In genomic region chrX:3838648-3839047, dm6 we compare ENCODE assay signal across 2 fruit fly cellular contexts.
TF ChIP-seq lines count a peak whose summit lies in the region.

No protein-coding gene starts in this region.

TF ChIP-seq in whole organism, embryonic, 481 proteins besides CTCF, POLR2A, EP300 and RAD21 (continued from another document and continues in another):
- TF ChIP-seq CkIIα-i1 (GFP tag; IDR thresholded peaks at IDR 0.05; lab: Robert Waterston, UW) (no peak), Mad (GFP tag; optimal IDR thresholded peaks at IDR 0.05; lab: Kevin White, UChicago) (peak; percentile 68), CG8924 (tag; optimal IDR thresholded peaks at IDR 0.05; lab: Kevin White, UChicago) (peak; percentile 76), dimm (GFP tag; IDR thresholded peaks at IDR 0.05; lab: Robert Waterston, UW) (no peak), Mrtf (GFP tag; IDR thresholded peaks at IDR 0.05; lab: Robert Waterston, UW) (peak; percentile 76; the same call in 2 of the 3 replicates), CG7963 (GFP tag; IDR thresholded peaks at IDR 0.05; lab: Robert Waterston, UW; ENCODE audit: partially characterized antibody) (no peak), zen (tag; optimal IDR thresholded peaks at IDR 0.05; lab: Kevin White, UChicago) (peak; percentile 65), CG12942 (GFP tag; optimal IDR thresholded peaks at IDR 0.05; lab: Kevin White, UChicago) (peak; percentile 40), pfk (GFP tag; optimal IDR thresholded peaks at IDR 0.05; lab: Kevin White, UChicago) (no peak), CG1832 (GFP tag; optimal IDR thresholded peaks at IDR 0.05; lab: Kevin White, UChicago) (no peak), CG8281 (tag; optimal IDR thresholded peaks at IDR 0.05; lab: Kevin White, UChicago) (peak; percentile 50), CG17802 (tag; optimal IDR thresholded peaks at IDR 0.05; lab: Kevin White, UChicago) (peak; percentile 48), CG10431 (GFP tag; optimal IDR thresholded peaks at IDR 0.05; lab: Kevin White, UChicago) (peak; percentile 41), CG10321 (GFP tag; IDR thresholded peaks at IDR 0.05; lab: Robert Waterston, UW) (peak; percentile 17; the same call in 1 of the 2 replicates), CG9215 (GFP tag; IDR thresholded peaks at IDR 0.05; lab: Robert Waterston, UW) (peak; percentile 66), CG6254 (GFP tag; optimal IDR thresholded peaks at IDR 0.05; lab: Kevin White, UChicago) (peak; percentile 48), Optix (GFP tag; IDR thresholded peaks at IDR 0.05; lab: Robert Waterston, UW) (peak; percentile 80), CG11723 (GFP tag; optimal IDR thresholded peaks at IDR 0.05; lab: Kevin White, UChicago) (peak; percentile 75), Ravus (GFP tag; IDR thresholded peaks at IDR 0.05; lab: Robert Waterston, UW) (peak; percentile 6; the same call in 1 of the 2 replicates), z (GFP tag; IDR thresholded peaks at IDR 0.05; lab: Robert Waterston, UW) (no peak), CG9727 (GFP tag; optimal IDR thresholded peaks at IDR 0.05; lab: Kevin White, UChicago) (peak; percentile 79), NFAT (GFP tag; IDR thresholded peaks at IDR 0.05; lab: Robert Waterston, UW) (peak; percentile 85), CG16813 (GFP tag; IDR thresholded peaks at IDR 0.05; lab: Robert Waterston, UW; ENCODE audit: partially characterized antibody) (no peak), mirr (GFP tag; optimal IDR thresholded peaks at IDR 0.05; lab: Kevin White, UChicago) (peak; percentile 57), Asciz (GFP tag; optimal IDR thresholded peaks at IDR 0.05; lab: Kevin White, UChicago) (peak; percentile 78), slbo (GFP tag; IDR thresholded peaks at IDR 0.05; lab: Robert Waterston, UW) (peak; percentile 81), Sry-β (GFP tag; optimal IDR thresholded peaks at IDR 0.05; lab: Kevin White, UChicago) (peak; percentile 4), disco-r (GFP tag; optimal IDR thresholded peaks at IDR 0.05; lab: Kevin White, UChicago) (peak; percentile 68), insv (GFP tag; optimal IDR thresholded peaks at IDR 0.05; lab: Kevin White, UChicago) (no peak), luna (GFP tag; optimal IDR thresholded peaks at IDR 0.05; lab: Kevin White, UChicago) (no peak), CG11456 (GFP tag; IDR thresholded peaks at IDR 0.05; lab: Robert Waterston, UW) (peak; percentile 78), cas (GFP tag; IDR thresholded peaks at IDR 0.05; lab: Robert Waterston, UW) (peak; percentile 52; the same call in 1 of the 2 replicates), pan (optimal IDR thresholded peaks at IDR 0.05; lab: Kevin White, UChicago) (no peak), pan (GFP tag; optimal IDR thresholded peaks at IDR 0.05 in 1 of 2, IDR thresholded peaks at IDR 0.05 in 1 of 2) (peak in 1 of 2 experiments; percentile 80), CG30403 (GFP tag; optimal IDR thresholded peaks at IDR 0.05; lab: Kevin White, UChicago) (peak; percentile 79), Fer2 (tag; optimal IDR thresholded peaks at IDR 0.05; lab: Kevin White, UChicago) (peak; percentile 60), B-H1 (GFP tag; IDR thresholded peaks at IDR 0.05; lab: Robert Waterston, UW) (peak; percentile 63), unc-4 (GFP tag; IDR thresholded peaks at IDR 0.05; lab: Robert Waterston, UW; ENCODE audit: partially characterized antibody) (no peak), stwl (tag; optimal IDR thresholded peaks at IDR 0.05; lab: Kevin White, UChicago) (no peak), CG33557 (GFP tag; optimal IDR thresholded peaks at IDR 0.05; lab: Kevin White, UChicago) (peak; percentile 49), lbe (GFP tag; optimal IDR thresholded peaks at IDR 0.05; lab: Kevin White, UChicago) (no peak), ab (GFP tag; optimal IDR thresholded peaks at IDR 0.05; lab: Kevin White, UChicago) (peak; percentile 48), CG18262 (tag; optimal IDR thresholded peaks at IDR 0.05; lab: Kevin White, UChicago) (peak; percentile 78), CG3281 (GFP tag; optimal IDR thresholded peaks at IDR 0.05; lab: Kevin White, UChicago) (peak; percentile 76), CG6683 (GFP tag; optimal IDR thresholded peaks at IDR 0.05; lab: Kevin White, UChicago) (peak; percentile 49), CG31388 (GFP tag; optimal IDR thresholded peaks at IDR 0.05; lab: Kevin White, UChicago) (no peak), Dek (tag; optimal IDR thresholded peaks at IDR 0.05; lab: Kevin White, UChicago) (peak; percentile 77), CG2116 (GFP tag; optimal IDR thresholded peaks at IDR 0.05; lab: Kevin White, UChicago) (no peak), CG11398 (GFP tag; optimal IDR thresholded peaks at IDR 0.05; lab: Kevin White, UChicago) (peak; percentile 70), ara (GFP tag; IDR thresholded peaks at IDR 0.05; lab: Robert Waterston, UW) (peak; percentile 77), kni (GFP tag; optimal IDR thresholded peaks at IDR 0.05; lab: Kevin White, UChicago) (peak; percentile 33), Max (GFP tag; optimal IDR thresholded peaks at IDR 0.05; lab: Kevin White, UChicago) (peak; percentile 66), gcm2 (GFP tag; optimal IDR thresholded peaks at IDR 0.05; lab: Kevin White, UChicago) (peak; percentile 55), CG8388 (GFP tag; optimal IDR thresholded peaks at IDR 0.05; lab: Kevin White, UChicago) (peak; percentile 67), dm (GFP tag; optimal IDR thresholded peaks at IDR 0.05; lab: Kevin White, UChicago) (peak; percentile 58), Kr (GFP tag; optimal IDR thresholded peaks at IDR 0.05; lab: Kevin White, UChicago) (no peak), trh (GFP tag; optimal IDR thresholded peaks at IDR 0.05; lab: Kevin White, UChicago) (peak; percentile 28), MTF-1 (GFP tag; optimal IDR thresholded peaks at IDR 0.05; lab: Kevin White, UChicago; ENCODE audit: borderline replicate concordance) (peak; percentile 75), stc (GFP tag; IDR thresholded peaks at IDR 0.05; lab: Robert Waterston, UW) (peak; percentile 79), Scr (GFP tag; IDR thresholded peaks at IDR 0.05; lab: Robert Waterston, UW; ENCODE audit: partially characterized antibody) (no peak), ATbp (GFP tag; optimal IDR thresholded peaks at IDR 0.05; lab: Kevin White, UChicago) (peak; percentile 77), CG3838 (GFP tag; optimal IDR thresholded peaks at IDR 0.05; lab: Kevin White, UChicago) (peak; percentile 37), CG6689 (GFP tag; IDR thresholded peaks at IDR 0.05; lab: Robert Waterston, UW) (peak; percentile 70), prd (optimal IDR thresholded peaks at IDR 0.05; lab: Kevin White, UChicago) (no peak), prd (GFP tag; IDR thresholded peaks at IDR 0.05; lab: Robert Waterston, UW) (peak; percentile 78)

TF ChIP-seq in whole organism, prepupa, 60 proteins besides CTCF, POLR2A, EP300 and RAD21 (continued from another document):
- TF ChIP-seq pdm3 (GFP tag; optimal IDR thresholded peaks at IDR 0.05; lab: Kevin White, UChicago), result peak; percentile 51
- TF ChIP-seq CG6792 (GFP tag; optimal IDR thresholded peaks at IDR 0.05; lab: Kevin White, UChicago), result peak; percentile 48
- TF ChIP-seq Sox102F (GFP tag; optimal IDR thresholded peaks at IDR 0.05; lab: Kevin White, UChicago), result peak; percentile 24
- peak; percentile 38 for TF ChIP-seq CG11762 (GFP tag; optimal IDR thresholded peaks at IDR 0.05; lab: Kevin White, UChicago; ENCODE audit: insufficient read depth)
- no peak for TF ChIP-seq Hr38 (GFP tag; optimal IDR thresholded peaks at IDR 0.05; lab: Kevin White, UChicago)
- peak; percentile 16 to 24 for TF ChIP-seq ss (GFP tag; optimal IDR thresholded peaks at IDR 0.05; lab: Kevin White, UChicago)
- peak; percentile 52 for TF ChIP-seq dac (GFP tag; optimal IDR thresholded peaks at IDR 0.05; lab: Kevin White, UChicago)
- TF ChIP-seq CG9139 (GFP tag; optimal IDR thresholded peaks at IDR 0.05; lab: Kevin White, UChicago), result no peak
- TF ChIP-seq CG8319 (GFP tag; optimal IDR thresholded peaks at IDR 0.05; lab: Kevin White, UChicago), result no peak
- TF ChIP-seq net (GFP tag; optimal IDR thresholded peaks at IDR 0.05; lab: Kevin White, UChicago), result peak; percentile 54
- no peak for TF ChIP-seq Eip75B (GFP tag; optimal IDR thresholded peaks at IDR 0.05; lab: Kevin White, UChicago)
- TF ChIP-seq topi (GFP tag; optimal IDR thresholded peaks at IDR 0.05; lab: Kevin White, UChicago), result peak; percentile 41
- peak; percentile 16 for TF ChIP-seq dsx (GFP tag; optimal IDR thresholded peaks at IDR 0.05; lab: Kevin White, UChicago; ENCODE audit: poor library complexity, severe bottlenecking)
- TF ChIP-seq CG31627 (GFP tag; optimal IDR thresholded peaks at IDR 0.05; lab: Kevin White, UChicago), result peak; percentile 18
- peak; percentile 31 for TF ChIP-seq CG3032 (tag; optimal IDR thresholded peaks at IDR 0.05; lab: Kevin White, UChicago)
- peak; percentile 39 for TF ChIP-seq Hr39 (GFP tag; optimal IDR thresholded peaks at IDR 0.05; lab: Kevin White, UChicago)
- TF ChIP-seq CG11294 (GFP tag; IDR thresholded peaks at IDR 0.05; lab: Robert Waterston, UW), result no peak
- TF ChIP-seq CG4318 (GFP tag; optimal IDR thresholded peaks at IDR 0.05; lab: Kevin White, UChicago), result peak; percentile 63
- peak; percentile 56 for TF ChIP-seq CG6808 (GFP tag; optimal IDR thresholded peaks at IDR 0.05; lab: Kevin White, UChicago)
- TF ChIP-seq fd59A (GFP tag; optimal IDR thresholded peaks at IDR 0.05; lab: Kevin White, UChicago), result peak; percentile 28
- TF ChIP-seq CG10631 (GFP tag; optimal IDR thresholded peaks at IDR 0.05; lab: Kevin White, UChicago), result peak; percentile 53
- no peak for TF ChIP-seq CG6854 (GFP tag; optimal IDR thresholded peaks at IDR 0.05; lab: Kevin White, UChicago)
- TF ChIP-seq vri (GFP tag; optimal IDR thresholded peaks at IDR 0.05; lab: Kevin White, UChicago), result peak; percentile 20
- TF ChIP-seq Hr4 (GFP tag; optimal IDR thresholded peaks at IDR 0.05; lab: Kevin White, UChicago), result peak; percentile 69
- peak; percentile 52 for TF ChIP-seq acj6 (GFP tag; optimal IDR thresholded peaks at IDR 0.05; lab: Kevin White, UChicago)
- no peak for TF ChIP-seq Ets21C (GFP tag; optimal IDR thresholded peaks at IDR 0.05; lab: Kevin White, UChicago)
- TF ChIP-seq Gug (GFP tag; IDR thresholded peaks at IDR 0.05; lab: Robert Waterston, UW), result peak; percentile 52; the same call in 1 of the 2 replicates
- peak; percentile 41 for TF ChIP-seq Met (GFP tag; optimal IDR thresholded peaks at IDR 0.05; lab: Kevin White, UChicago)
- TF ChIP-seq CG32006 (GFP tag; optimal IDR thresholded peaks at IDR 0.05; lab: Kevin White, UChicago), result peak; percentile 82
- TF ChIP-seq Smox (GFP tag; optimal IDR thresholded peaks at IDR 0.05; lab: Kevin White, UChicago), result peak; percentile 23
- TF ChIP-seq Blimp-1 (GFP tag; optimal IDR thresholded peaks at IDR 0.05; lab: Kevin White, UChicago), result no peak
- TF ChIP-seq lz (GFP tag; optimal IDR thresholded peaks at IDR 0.05; lab: Kevin White, UChicago), result peak; percentile 40
- TF ChIP-seq fd85E (GFP tag; optimal IDR thresholded peaks at IDR 0.05; lab: Kevin White, UChicago), result no peak
- peak; percentile 50 for TF ChIP-seq Sox14 (GFP tag; optimal IDR thresholded peaks at IDR 0.05; lab: Kevin White, UChicago)
- TF ChIP-seq Lpt (GFP tag; optimal IDR thresholded peaks at IDR 0.05; lab: Kevin White, UChicago), result peak; percentile 64
- TF ChIP-seq cyc (GFP tag; optimal IDR thresholded peaks at IDR 0.05; lab: Kevin White, UChicago), result peak; percentile 42
